Fruit fly (Drosophila melanogaster): ENCODE data around the gene CG8565.

The CG8565 gene

dm6 chrX:15803764-15804563 lies 33.7 kb upstream of the CG8565 start, which contains the start of the genes PGRP-LE and sd (continued):
- TF ChIP-seq exex (tag; optimal IDR thresholded peaks at IDR 0.05) (no peak), dimm (GFP tag; IDR thresholded peaks at IDR 0.05) (no peak), CG13287 (GFP tag; IDR thresholded peaks at IDR 0.05; ENCODE audit: partially characterized antibody) (no peak; the same call in 1 of the 2 replicates), chinmo (GFP tag; IDR thresholded peaks at IDR 0.05; ENCODE audit: partially characterized antibody) (peak; percentile 72; the same call in 2 of the 4 replicates), CG4707 (GFP tag; optimal IDR thresholded peaks at IDR 0.05) (peak; percentile 70), luna (GFP tag; optimal IDR thresholded peaks at IDR 0.05) (no peak), Blimp-1 (GFP tag; optimal IDR thresholded peaks at IDR 0.05) (peak; percentile 30), gce (GFP tag; IDR thresholded peaks at IDR 0.05) (no peak), Ravus (GFP tag; IDR thresholded peaks at IDR 0.05) (no peak), toy (GFP tag; IDR thresholded peaks at IDR 0.05) (no peak), CG1792 (GFP tag; optimal IDR thresholded peaks at IDR 0.05) (no peak), CG17186 (GFP tag; optimal IDR thresholded peaks at IDR 0.05) (no peak), corto (GFP tag; optimal IDR thresholded peaks at IDR 0.05) (no peak), Deaf1 (tag; optimal IDR thresholded peaks at IDR 0.05) (peak; percentile 64), TFAM (GFP tag; optimal IDR thresholded peaks at IDR 0.05) (no peak), MTF-1 (GFP tag; optimal IDR thresholded peaks at IDR 0.05; ENCODE audit: borderline replicate concordance) (no peak), slp2 (GFP tag; optimal IDR thresholded peaks at IDR 0.05) (no peak), Dip3 (GFP tag; optimal IDR thresholded peaks at IDR 0.05) (no peak), lov (optimal IDR thresholded peaks at IDR 0.05) (no peak), lov (GFP tag; IDR thresholded peaks at IDR 0.05) (no peak), salm (tag; optimal IDR thresholded peaks at IDR 0.05) (no peak), fd102C (GFP tag; optimal IDR thresholded peaks at IDR 0.05) (no peak), Awh (GFP tag; IDR thresholded peaks at IDR 0.05) (no peak), CG3065 (GFP tag; optimal IDR thresholded peaks at IDR 0.05) (no peak), sima (GFP tag; optimal IDR thresholded peaks at IDR 0.05) (no peak), CG1832 (GFP tag; optimal IDR thresholded peaks at IDR 0.05) (no peak), Usf (GFP tag; optimal IDR thresholded peaks at IDR 0.05) (no peak), grau (tag; optimal IDR thresholded peaks at IDR 0.05) (no peak), CG7786 (GFP tag; optimal IDR thresholded peaks at IDR 0.05) (no peak), rib (GFP tag; IDR thresholded peaks at IDR 0.05) (0 out of 2 replicates have a peak, but pooled peaks have one; percentile 33)

DNA sequence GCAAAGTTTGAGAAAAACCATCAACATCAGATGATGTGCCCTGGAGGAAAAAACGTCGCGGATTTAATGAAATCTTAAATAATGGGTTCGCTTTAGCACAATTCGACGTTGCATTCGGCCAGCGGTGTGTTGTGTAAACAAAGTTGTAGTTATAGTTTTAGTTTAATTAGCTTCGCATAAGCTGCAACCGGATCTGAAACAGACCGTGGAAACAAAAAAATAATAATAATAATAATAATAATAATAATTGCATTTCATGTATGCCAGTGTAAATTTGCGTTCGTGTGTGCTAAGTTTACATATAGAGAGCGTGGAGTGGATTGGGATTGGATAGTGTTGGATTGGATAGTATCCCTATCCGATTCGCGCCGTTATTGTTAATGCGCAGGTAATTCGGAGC lies 32.8 kb upstream of the CG8565 start:
- TF ChIP-seq row (GFP tag; IDR thresholded peaks at IDR 0.05) (0 out of 3 replicates have a peak, but pooled peaks have one; percentile 8), CG11504 (tag; optimal IDR thresholded peaks at IDR 0.05) (peak; percentile 8), D19A (tag; optimal IDR thresholded peaks at IDR 0.05) (no peak), Drgx (GFP tag; IDR thresholded peaks at IDR 0.05) (0 out of 2 replicates have a peak, but pooled peaks have one; percentile 20), CG6765 (GFP tag; optimal IDR thresholded peaks at IDR 0.05) (peak; percentile 9), CG2678 (tag; optimal IDR thresholded peaks at IDR 0.05) (peak; percentile 10)

- TF ChIP-seq CG3065 (GFP tag; optimal IDR thresholded peaks at IDR 0.05) (no peak), Rfx (GFP tag; IDR thresholded peaks at IDR 0.05) (peak; percentile 40; the same call in 1 of the 2 replicates), lab (GFP tag; optimal IDR thresholded peaks at IDR 0.05) (peak; percentile 22), hbn (GFP tag; IDR thresholded peaks at IDR 0.05; ENCODE audit: partially characterized antibody) (no peak), sens (GFP tag) (peak; percentile 61), CG34224 (GFP tag; IDR thresholded peaks at IDR 0.05; ENCODE audit: partially characterized antibody) (no peak), Rx (GFP tag; IDR thresholded peaks at IDR 0.05) (no peak), CrebB (tag; optimal IDR thresholded peaks at IDR 0.05) (no peak), CG9817 (tag; optimal IDR thresholded peaks at IDR 0.05) (no peak), slp2 (GFP tag; optimal IDR thresholded peaks at IDR 0.05) (no peak), wdn (GFP tag; IDR thresholded peaks at IDR 0.05) (no peak), Mrtf (GFP tag; IDR thresholded peaks at IDR 0.05) (no peak), CG4360 (GFP tag; IDR thresholded peaks at IDR 0.05) (no peak), CG8290 (GFP tag; optimal IDR thresholded peaks at IDR 0.05) (no peak), CG8290 (tag; optimal IDR thresholded peaks at IDR 0.05) (peak in 1 of 2 experiments; percentile 45)
Measured at dm6 chrX:15805523-15805922, 32.1 kb upstream of the CG8565 start.

Data from whole organism, embryonic.